Fruit fly (Drosophila melanogaster) whole organism, embryonic: ENCODE data around the gene RhoGAP19D.

Experiments
- Abd-B ChIP-seq: fragments of 200-800 bp; sonication (Bioruptor generic); optimal IDR thresholded peaks from 2 replicates; lab custom pipeline; 2018; ENCODE audit warnings: missing biosample characterization, mild to moderate bottlenecking, missing genetic modification characterization, moderate library complexity
- Bdp1 ChIP-seq: fragments of 200-800 bp; sonication (Bioruptor generic); optimal IDR thresholded peaks from 3 replicates; lab custom pipeline; 2016; ENCODE audit warnings: missing biosample characterization, missing genetic modification characterization
- Blimp-1 ChIP-seq: fragments of 200-800 bp; sonication (Bioruptor generic); optimal IDR thresholded peaks from 3 replicates; lab custom pipeline; 2018; ENCODE audit warnings: missing biosample characterization, missing genetic modification characterization, mild to moderate bottlenecking, moderate library complexity, missing genetic modification reagents
- CG10431 ChIP-seq: fragments of 200-800 bp; sonication (Bioruptor generic); optimal IDR thresholded peaks from 3 replicates; lab custom pipeline; 2018; ENCODE audit warnings: missing biosample characterization, mild to moderate bottlenecking, missing genetic modification characterization
- CG11093 ChIP-seq: fragments of 200-800 bp; sonication (Bioruptor generic); IDR thresholded peaks from 3 replicates; pipeline ENCODE4 v1.3.6; 2022; ENCODE audit warnings: missing biosample characterization, missing genetic modification characterization
- CG11456 ChIP-seq: fragments of 200-800 bp; sonication (Bioruptor generic); IDR thresholded peaks from 3 replicates; pipeline ENCODE4 v1.3.6; 2022; ENCODE audit warnings: missing biosample characterization, missing genetic modification characterization
- CG14667 ChIP-seq: fragments of 200-800 bp; sonication (Bioruptor generic); IDR thresholded peaks from 2 replicates; pipeline ENCODE4 v1.3.6; 2022; ENCODE audit warnings: missing biosample characterization, missing genetic modification characterization
- CG14710 ChIP-seq: fragments of 200-800 bp; sonication (Bioruptor generic); optimal IDR thresholded peaks from 3 replicates; lab custom pipeline; 2019; ENCODE audit warnings: missing biosample characterization, mild to moderate bottlenecking, missing genetic modification characterization, moderate library complexity
- CG17359 ChIP-seq: fragments of 200-800 bp; sonication (Bioruptor generic); optimal IDR thresholded peaks from 3 replicates; lab custom pipeline; 2018; ENCODE audit warnings: missing biosample characterization, mild to moderate bottlenecking, missing genetic modification characterization, moderate library complexity
- CG17829 ChIP-seq: fragments of 200-800 bp; optimal IDR thresholded peaks from 2 replicates; lab custom pipeline; 2019; ENCODE audit warnings: missing biosample characterization, mild to moderate bottlenecking, missing genetic modification characterization, moderate library complexity
- CG18619 ChIP-seq: fragments of 200-800 bp; sonication (Bioruptor generic); optimal IDR thresholded peaks from 3 replicates; lab custom pipeline; 2017; ENCODE audit warnings: missing biosample characterization, mild to moderate bottlenecking, missing genetic modification characterization
- CG30403 ChIP-seq: fragments of 200-800 bp; sonication (Bioruptor generic); optimal IDR thresholded peaks from 3 replicates; lab custom pipeline; 2016; ENCODE audit warnings: missing biosample characterization, missing genetic modification characterization
- CG32767 ChIP-seq: fragments of 200-800 bp; sonication (Bioruptor generic); IDR thresholded peaks from 2 replicates; pipeline ENCODE4 v1.3.6; 2022; ENCODE audit warnings: missing biosample characterization, missing genetic modification characterization
- CG4282 ChIP-seq: fragments of 200-800 bp; sonication (Bioruptor generic); optimal IDR thresholded peaks from 2 replicates; lab custom pipeline; 2016; ENCODE audit warnings: missing biosample characterization, missing genetic modification characterization
- CG43689 ChIP-seq: fragments of 200-800 bp; sonication (Bioruptor generic); IDR thresholded peaks from 2 replicates; pipeline ENCODE4 v1.3.6; 2022; ENCODE audit warnings: missing biosample characterization, missing genetic modification characterization
- CG5180 ChIP-seq: fragments of 200-800 bp; sonication (Bioruptor generic); optimal IDR thresholded peaks from 3 replicates; lab custom pipeline; 2017; ENCODE audit warnings: missing biosample characterization, missing genetic modification characterization, mild to moderate bottlenecking, moderate library complexity, missing genetic modification reagents
- CG6175 ChIP-seq: fragments of 200-800 bp; sonication (Bioruptor generic); IDR thresholded peaks from 3 replicates; pipeline ENCODE4 v1.3.6; 2022; ENCODE audit warnings: missing biosample characterization, missing genetic modification characterization
- CG6689 ChIP-seq: fragments of 200-800 bp; sonication (Bioruptor generic); IDR thresholded peaks from 2 replicates; pipeline ENCODE4 v1.3.6; 2022; ENCODE audit warnings: missing biosample characterization, missing genetic modification characterization
- CG7745 ChIP-seq: fragments of 200-800 bp; sonication (Bioruptor generic); optimal IDR thresholded peaks from 2 replicates; lab custom pipeline; 2018; ENCODE audit warnings: missing biosample characterization, mild to moderate bottlenecking, missing genetic modification characterization, moderate library complexity
- CG7839 ChIP-seq: fragments of 200-800 bp; sonication (Bioruptor generic); optimal IDR thresholded peaks from 3 replicates; lab custom pipeline; 2018; ENCODE audit warnings: missing biosample characterization, mild to moderate bottlenecking, missing genetic modification characterization, moderate library complexity
- CG7987 ChIP-seq: fragments of 200-800 bp; sonication (Bioruptor generic); optimal IDR thresholded peaks from 2 replicates; lab custom pipeline; 2018; ENCODE audit warnings: missing biosample characterization, mild to moderate bottlenecking, missing genetic modification characterization, moderate library complexity
- CrebB ChIP-seq: fragments of 200-800 bp; sonication (Bioruptor generic); optimal IDR thresholded peaks from 3 replicates; lab custom pipeline; 2018; ENCODE audit warnings: missing biosample characterization, mild to moderate bottlenecking, missing genetic modification characterization
- E2f2 ChIP-seq: fragments of 200-800 bp; sonication (Bioruptor generic); IDR thresholded peaks from 2 replicates; pipeline ENCODE4 v1.3.6; 2022; ENCODE audit warnings: missing biosample characterization, missing genetic modification characterization
- Fer3 ChIP-seq: fragments of 200-800 bp; sonication (Bioruptor generic); optimal IDR thresholded peaks from 2 replicates; lab custom pipeline; 2018; ENCODE audit warnings: missing biosample characterization, mild to moderate bottlenecking, missing genetic modification characterization, moderate library complexity
- Gsc ChIP-seq: fragments of 200-800 bp; sonication (Bioruptor generic); IDR thresholded peaks from 2 replicates; pipeline ENCODE4 v1.3.6; 2022; ENCODE audit warnings: missing biosample characterization, missing genetic modification characterization
- Gug ChIP-seq: fragments of 200-800 bp; sonication (Bioruptor generic); IDR thresholded peaks from 4 replicates; pipeline ENCODE4 v1.3.6; 2022; ENCODE audit warnings: missing biosample characterization, missing genetic modification characterization
- MTF-1 ChIP-seq: fragments of 200-800 bp; sonication (Bioruptor generic); optimal IDR thresholded peaks from 2 replicates; lab custom pipeline; 2018; ENCODE audit warnings: missing biosample characterization, mild to moderate bottlenecking, missing genetic modification characterization, borderline replicate concordance
- NC2α ChIP-seq: fragments of 200-800 bp; sonication (Bioruptor generic); optimal IDR thresholded peaks from 2 replicates; lab custom pipeline; 2016; ENCODE audit warnings: missing biosample characterization, missing genetic modification characterization
- NK7.1 ChIP-seq: fragments of 200-800 bp; sonication (Bioruptor generic); optimal IDR thresholded peaks from 3 replicates; lab custom pipeline; 2016; ENCODE audit warnings: missing biosample characterization, missing genetic modification characterization
- Rfx ChIP-seq: fragments of 200-800 bp; sonication (Bioruptor generic); IDR thresholded peaks from 2 replicates; pipeline ENCODE4 v1.3.6; 2022; ENCODE audit warnings: missing biosample characterization, missing genetic modification characterization
- Sin3A ChIP-seq: fragments of >200 bp; optimal IDR thresholded peaks from 2 replicates; lab custom pipeline; 2018
- cg ChIP-seq: fragments of 200-800 bp; sonication (Bioruptor generic); optimal IDR thresholded peaks from 3 replicates; lab custom pipeline; 2019; ENCODE audit warnings: missing biosample characterization, mild to moderate bottlenecking, missing genetic modification characterization, moderate library complexity
- dmrt11E ChIP-seq: fragments of 200-800 bp; sonication (Bioruptor generic); optimal IDR thresholded peaks from 3 replicates; lab custom pipeline; 2018; ENCODE audit warnings: missing biosample characterization, mild to moderate bottlenecking, missing genetic modification characterization, moderate library complexity
- en ChIP-seq: fragments of 200-800 bp; sonication (Bioruptor generic); optimal IDR thresholded peaks from 2 replicates; lab custom pipeline; 2016; ENCODE audit warnings: missing biosample characterization, missing genetic modification characterization
- fd64A ChIP-seq: fragments of 200-800 bp; sonication (Bioruptor generic); optimal IDR thresholded peaks from 3 replicates; lab custom pipeline; 2018; ENCODE audit warnings: missing biosample characterization, mild to moderate bottlenecking, missing genetic modification characterization
- fd96Cb ChIP-seq: fragments of 200-800 bp; sonication (Bioruptor generic); optimal IDR thresholded peaks from 2 replicates; lab custom pipeline; 2018; ENCODE audit warnings: missing biosample characterization, mild to moderate bottlenecking, missing genetic modification characterization, moderate library complexity
- gcm2 ChIP-seq: fragments of 200-800 bp; sonication (Bioruptor generic); optimal IDR thresholded peaks from 2 replicates; lab custom pipeline; 2016; ENCODE audit warnings: missing biosample characterization, missing genetic modification characterization
- grn ChIP-seq: fragments of 200-800 bp; sonication (Bioruptor generic); optimal IDR thresholded peaks from 3 replicates; lab custom pipeline; 2017; ENCODE audit warnings: missing biosample characterization, missing genetic modification characterization
- gsb ChIP-seq: fragments of 200-800 bp; sonication (Bioruptor generic); IDR thresholded peaks from 2 replicates; pipeline ENCODE4 v1.3.6; 2022; ENCODE audit warnings: missing biosample characterization, missing genetic modification characterization
- lola ChIP-seq, 3 experiments: fragments of >200 bp in 2 of 3; fragments of 200-800 bp in 1 of 3; sonication (Bioruptor generic) in 1 of 3; optimal IDR thresholded peaks; 2 replicates each; lab custom pipeline; 2017 to 2019; ENCODE audit warnings: missing biosample characterization in 3 of 3, missing genetic modification characterization in 3 of 3, mild to moderate bottlenecking in 1 of 3, moderate library complexity in 1 of 3
- mam ChIP-seq: fragments of 200-800 bp; sonication (Bioruptor generic); optimal IDR thresholded peaks from 3 replicates; lab custom pipeline; 2016; ENCODE audit warnings: missing biosample characterization, missing genetic modification characterization
- mirr ChIP-seq: fragments of 200-800 bp; sonication (Bioruptor generic); optimal IDR thresholded peaks from 3 replicates; lab custom pipeline; 2018; ENCODE audit warnings: missing biosample characterization, mild to moderate bottlenecking, missing genetic modification characterization
- mld ChIP-seq: fragments of 200-800 bp; sonication (Bioruptor generic); IDR thresholded peaks from 3 replicates; pipeline ENCODE4 v1.3.6; 2022; ENCODE audit warnings: missing biosample characterization, missing genetic modification characterization; ENCODE audit not compliant: partially characterized antibody
- nmo ChIP-seq: fragments of 200-800 bp; sonication (Bioruptor generic); optimal IDR thresholded peaks from 2 replicates; lab custom pipeline; 2018; ENCODE audit warnings: missing biosample characterization, mild to moderate bottlenecking, missing genetic modification characterization, moderate library complexity
- nom ChIP-seq: fragments of 200-800 bp; sonication (Bioruptor generic); optimal IDR thresholded peaks from 2 replicates; lab custom pipeline; 2017; ENCODE audit warnings: missing biosample characterization, missing genetic modification characterization, mild to moderate bottlenecking, moderate library complexity, missing genetic modification reagents
- pita ChIP-seq: fragments of 200-800 bp; sonication (Bioruptor generic); optimal IDR thresholded peaks from 2 replicates; lab custom pipeline; 2017; ENCODE audit warnings: missing biosample characterization, mild to moderate bottlenecking, missing genetic modification characterization
- schlank ChIP-seq: fragments of 200-800 bp; sonication (Bioruptor generic); optimal IDR thresholded peaks from 2 replicates; lab custom pipeline; 2018; ENCODE audit warnings: missing biosample characterization, mild to moderate bottlenecking, missing genetic modification characterization
- ttk ChIP-seq: fragments of 200-800 bp; sonication (Bioruptor generic); IDR thresholded peaks from 2 replicates; pipeline ENCODE4 v2.1.2; 2022; ENCODE audit warnings: missing biosample characterization, missing genetic modification characterization
- vnd ChIP-seq: fragments of 200-800 bp; sonication (Bioruptor generic); IDR thresholded peaks from 3 replicates; pipeline ENCODE4 v1.3.6; 2022; ENCODE audit warnings: missing biosample characterization, missing genetic modification characterization; ENCODE audit not compliant: partially characterized antibody
- wdn ChIP-seq: fragments of 200-800 bp; sonication (Bioruptor generic); IDR thresholded peaks from 2 replicates; pipeline ENCODE4 v1.3.6; 2022; ENCODE audit warnings: missing biosample characterization, missing genetic modification characterization
- zf30C ChIP-seq: fragments of 200-800 bp; sonication (Bioruptor generic); optimal IDR thresholded peaks from 3 replicates; lab custom pipeline; 2018; ENCODE audit warnings: missing biosample characterization, mild to moderate bottlenecking, missing genetic modification characterization

Gene RhoGAP19D

DNA sequence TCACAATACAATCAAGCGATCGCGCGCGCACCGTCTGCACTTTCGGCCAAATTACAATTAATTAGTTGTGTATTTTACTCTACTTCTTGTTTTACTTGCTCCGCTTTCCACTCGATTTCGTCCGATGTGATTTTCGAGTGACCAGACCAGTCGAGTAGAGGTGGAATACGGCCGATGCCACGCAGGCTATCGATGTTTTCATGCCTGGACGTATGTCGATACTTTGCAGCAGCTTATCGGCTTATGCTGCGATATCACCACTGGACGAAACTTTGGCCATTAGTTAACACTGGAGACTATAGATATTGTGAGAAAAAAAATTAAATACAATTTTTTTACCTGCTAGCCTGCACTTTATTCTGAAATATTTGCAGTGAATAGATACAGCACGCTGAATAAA lies at the start of gene RhoGAP19D (continued):
- TF ChIP-seq CG30403 (peak; percentile 58), Sin3A (lab: Kevin White, UChicago) (peak; percentile 25), CG4282 (GFP tag; lab: Kevin White, UChicago) (peak; percentile 10), pita (no peak), en (GFP tag; lab: Kevin White, UChicago) (no peak), mirr (peak; percentile 49), Abd-B (no peak), mam (peak; percentile 80), dmrt11E (tag; lab: Kevin White, UChicago) (peak; percentile 17), gsb (no peak), gcm2 (GFP tag; lab: Kevin White, UChicago) (no peak), lola (GFP tag; optimal IDR thresholded peaks at IDR 0.05; lab: Kevin White, UChicago) (no peak), schlank (tag; lab: Kevin White, UChicago) (no peak), CG7839 (tag; lab: Kevin White, UChicago) (no peak), CrebB (peak; percentile 32), NC2α (GFP tag; lab: Kevin White, UChicago) (no peak), CG43689 (GFP tag; lab: Robert Waterston, UW) (no peak), CG32767 (no peak), zf30C (GFP tag; lab: Kevin White, UChicago) (peak; percentile 17), CG10431 (GFP tag; lab: Kevin White, UChicago) (no peak), mld (GFP tag; lab: Robert Waterston, UW) (peak; percentile 91), MTF-1 (GFP tag; lab: Kevin White, UChicago) (no peak), vnd (peak; percentile 93), grn (GFP tag; lab: Kevin White, UChicago) (no peak), E2f2 (GFP tag; lab: Robert Waterston, UW) (peak; percentile 61), Bdp1 (GFP tag; lab: Kevin White, UChicago) (peak; percentile 17), NK7.1 (GFP tag; lab: Kevin White, UChicago) (peak; percentile 21), CG11093 (no peak), nom (GFP tag; lab: Kevin White, UChicago) (peak; percentile 29), CG6689 (GFP tag; lab: Robert Waterston, UW) (peak; percentile 31; the same call in 1 of the 2 replicates), Rfx (GFP tag; lab: Robert Waterston, UW) (peak; percentile 87), fd96Cb (tag; lab: Kevin White, UChicago) (peak; percentile 8), CG7745 (tag; lab: Kevin White, UChicago) (no peak), Gsc (GFP tag; lab: Robert Waterston, UW) (no peak), nmo (GFP tag; lab: Kevin White, UChicago) (peak; percentile 42), fd64A (GFP tag; lab: Kevin White, UChicago) (no peak), Blimp-1 (GFP tag; lab: Kevin White, UChicago) (peak; percentile 6), CG17829 (tag; lab: Kevin White, UChicago) (peak; percentile 49), CG18619 (GFP tag; lab: Kevin White, UChicago) (no peak), cg (GFP tag; lab: Kevin White, UChicago) (no peak), ttk (no peak), CG7987 (GFP tag; lab: Kevin White, UChicago) (peak; percentile 44), CG5180 (no peak), CG6175 (GFP tag; lab: Robert Waterston, UW) (no peak), Fer3 (tag; lab: Kevin White, UChicago) (peak; percentile 26), CG14710 (tag; lab: Kevin White, UChicago) (peak; percentile 48), CG11456 (GFP tag; lab: Robert Waterston, UW) (peak; percentile 82), CG14667 (peak; percentile 47; the same call in 1 of the 2 replicates), CG17359 (tag; lab: Kevin White, UChicago) (peak; percentile 51), wdn (GFP tag; lab: Robert Waterston, UW) (no peak), Gug (GFP tag; lab: Robert Waterston, UW) (peak; percentile 79; the same call in 2 of the 4 replicates)
